Worm (Caenorhabditis elegans) whole organism, young adult: ENCODE data around the gene Y46H3D.1.

Experiments used
- C17E4.6 ChIP-seq: fragments of 200-800 bp; sonication (Bioruptor generic); IDR thresholded peaks from 2 replicates; pipeline ENCODE4 v1.3.6; 2022; ENCODE audit warnings: missing genetic modification reagents, missing genetic modification characterization, missing compliant biosample characterization
- F10E7.11 ChIP-seq: sonication (generic microtip); optimal IDR thresholded peaks from 2 replicates; lab custom pipeline; 2017; ENCODE audit warnings: mild to moderate bottlenecking, missing genetic modification characterization, moderate library complexity, missing compliant biosample characterization
- F39B2.1 ChIP-seq: fragments of 200-800 bp; sonication (Bioruptor generic); IDR thresholded peaks from 2 replicates; pipeline ENCODE4 v1.3.6; 2022; ENCODE audit warnings: missing genetic modification reagents, missing genetic modification characterization, missing compliant biosample characterization
- F57C9.4 ChIP-seq: sonication (generic microtip); optimal IDR thresholded peaks from 2 replicates; lab custom pipeline; 2017; ENCODE audit warnings: mild to moderate bottlenecking, missing genetic modification characterization, missing compliant biosample characterization
- K11D2.4 ChIP-seq: fragments of 200-800 bp; sonication (Bioruptor generic); IDR thresholded peaks from 2 replicates; pipeline ENCODE4 v1.3.6; 2022; ENCODE audit warnings: missing genetic modification reagents, missing genetic modification characterization, missing compliant biosample characterization
- Y53F4B.3 ChIP-seq: fragments of 200-800 bp; sonication (Bioruptor generic); IDR thresholded peaks from 2 replicates; pipeline ENCODE4 v1.3.6; 2022; ENCODE audit warnings: missing genetic modification reagents, missing genetic modification characterization, missing compliant biosample characterization
- ama-1 ChIP-seq, 3 experiments: fragments of 150-350 bp in 1 of 3; sonication (generic microtip) in 2 of 3; optimal IDR thresholded peaks; 2 replicates each; lab custom pipeline; 2014 to 2018; ENCODE audit warnings: missing biosample characterization in 2 of 3, missing genetic modification characterization in 2 of 3, missing genetic modification reagents in 2 of 3
- aptf-2 ChIP-seq: fragments of 200-800 bp; sonication (Bioruptor generic); conservative IDR thresholded peaks from 2 replicates; pipeline ENCODE4 v1.3.6; 2022; ENCODE audit warnings: missing genetic modification reagents, missing genetic modification characterization, missing compliant biosample characterization
- attf-5 ChIP-seq: fragments of 200-800 bp; sonication (Bioruptor generic); optimal IDR thresholded peaks from 2 replicates; lab custom pipeline; 2018; ENCODE audit warnings: mild to moderate bottlenecking, missing genetic modification characterization, missing compliant biosample characterization
- attf-6 ChIP-seq: fragments of 200-800 bp; sonication (Bioruptor generic); IDR thresholded peaks from 2 replicates; pipeline ENCODE4 v1.3.6; 2022; ENCODE audit warnings: missing genetic modification reagents, missing genetic modification characterization, missing compliant biosample characterization
- cebp-1 ChIP-seq, 2 experiments: fragments of 200-800 bp in 1 of 2; sonication (Bioruptor generic) in 1 of 2; sonication (generic microtip) in 1 of 2; IDR thresholded peaks in 1 of 2; optimal IDR thresholded peaks in 1 of 2; 2 replicates each; pipeline versions ENCODE4 v1.3.6 to Lab custom; 2017 to 2022; ENCODE audit warnings: missing compliant biosample characterization in 2 of 2, missing genetic modification characterization in 2 of 2, mild to moderate bottlenecking in 1 of 2, missing genetic modification reagents in 1 of 2, moderate library complexity in 1 of 2
- cebp-2 ChIP-seq: fragments of 200-800 bp; sonication (Bioruptor generic); IDR thresholded peaks from 2 replicates; pipeline ENCODE4 v1.3.6; 2022; ENCODE audit warnings: missing genetic modification characterization, missing compliant biosample characterization
- chd-7 ChIP-seq: sonication (generic microtip); optimal IDR thresholded peaks from 2 replicates; lab custom pipeline; 2016; ENCODE audit warnings: mild to moderate bottlenecking, missing genetic modification characterization, moderate library complexity, missing compliant biosample characterization
- dox-1 ChIP-seq: fragments of 200-800 bp; sonication (Bioruptor generic); IDR thresholded peaks from 2 replicates; pipeline ENCODE4 v1.3.6; 2022; ENCODE audit warnings: missing genetic modification reagents, missing genetic modification characterization, missing compliant biosample characterization
- efl-1 ChIP-seq: fragments of 150-350 bp; optimal IDR thresholded peaks from 2 replicates; lab custom pipeline; 2014; ENCODE audit warnings: missing biosample characterization, missing genetic modification reagents, missing genetic modification characterization
- egrh-3 ChIP-seq: fragments of 200-800 bp; sonication (Bioruptor generic); IDR thresholded peaks from 2 replicates; pipeline ENCODE4 v1.3.6; 2022; ENCODE audit warnings: missing genetic modification reagents, missing genetic modification characterization, missing compliant biosample characterization
- hmg-20 ChIP-seq: fragments of 200-800 bp; sonication (Bioruptor generic); IDR thresholded peaks from 2 replicates; pipeline ENCODE4 v1.3.6; 2022; ENCODE audit warnings: missing genetic modification reagents, missing genetic modification characterization, missing compliant biosample characterization
- hrde-1 ChIP-seq: sonication (generic microtip); optimal IDR thresholded peaks from 2 replicates; lab custom pipeline; 2016; ENCODE audit warnings: missing genetic modification characterization, mild to moderate bottlenecking, missing compliant biosample characterization, moderate library complexity, missing genotype, missing genetic modification reagents, borderline replicate concordance
- lin-40 ChIP-seq: sonication (generic microtip); optimal IDR thresholded peaks from 2 replicates; lab custom pipeline; 2016; ENCODE audit warnings: missing genetic modification characterization, mild to moderate bottlenecking, missing compliant biosample characterization, missing genotype, missing genetic modification reagents
- lin-54 ChIP-seq: fragments of 200-800 bp; sonication (Bioruptor generic); optimal IDR thresholded peaks from 2 replicates; lab custom pipeline; 2018; ENCODE audit warnings: mild to moderate bottlenecking, missing genetic modification characterization, missing compliant biosample characterization
- madf-8 ChIP-seq: fragments of 200-800 bp; sonication (Bioruptor generic); conservative IDR thresholded peaks from 2 replicates; pipeline ENCODE4 v1.3.6; 2022; ENCODE audit warnings: missing genetic modification reagents, missing genetic modification characterization, missing compliant biosample characterization
- mcd-1 ChIP-seq: fragments of 200-800 bp; sonication (Bioruptor generic); IDR thresholded peaks from 2 replicates; pipeline ENCODE4 v1.3.6; 2022; ENCODE audit warnings: missing genetic modification reagents, missing genetic modification characterization, missing compliant biosample characterization
- nhr-120 ChIP-seq: fragments of 200-800 bp; sonication (Bioruptor generic); IDR thresholded peaks from 2 replicates; pipeline ENCODE4 v1.3.6; 2022; ENCODE audit warnings: missing genetic modification characterization, missing compliant biosample characterization
- nhr-179 ChIP-seq: sonication (generic microtip); optimal IDR thresholded peaks from 2 replicates; lab custom pipeline; 2016; ENCODE audit warnings: mild to moderate bottlenecking, missing genetic modification characterization, missing compliant biosample characterization
- nhr-80 ChIP-seq: sonication (generic microtip); optimal IDR thresholded peaks from 2 replicates; lab custom pipeline; 2016; ENCODE audit warnings: missing genetic modification characterization, missing compliant biosample characterization
- pha-4 ChIP-seq: fragments of 150-350 bp; sonication (generic microtip); optimal IDR thresholded peaks from 2 replicates; lab custom pipeline; 2014; ENCODE audit warnings: missing biosample characterization, missing genetic modification reagents, missing genetic modification characterization
- tlf-1 ChIP-seq: fragments of 200-800 bp; sonication (Bioruptor generic); optimal IDR thresholded peaks from 2 replicates; lab custom pipeline; 2018; ENCODE audit warnings: mild to moderate bottlenecking, missing genetic modification characterization, missing compliant biosample characterization
- unc-62 ChIP-seq: fragments of 150-350 bp; optimal IDR thresholded peaks from 2 replicates; lab custom pipeline; 2014; ENCODE audit warnings: missing biosample characterization, missing genetic modification reagents, missing genetic modification characterization
- xnd-1 ChIP-seq: sonication (generic microtip); optimal IDR thresholded peaks from 2 replicates; lab custom pipeline; 2016; ENCODE audit warnings: missing genotype, missing genetic modification reagents, missing genetic modification characterization, missing compliant biosample characterization
- ztf-18 ChIP-seq: sonication (generic microtip); optimal IDR thresholded peaks from 2 replicates; lab custom pipeline; 2016; ENCODE audit warnings: missing genotype, mild to moderate bottlenecking, missing genetic modification characterization, missing compliant biosample characterization
- ztf-6 ChIP-seq: fragments of 200-800 bp; sonication (Bioruptor generic); IDR thresholded peaks from 2 replicates; pipeline ENCODE4 v1.3.6; 2022; ENCODE audit warnings: missing genetic modification reagents, missing genetic modification characterization, missing compliant biosample characterization

Y46H3D.1 gene

DNA sequence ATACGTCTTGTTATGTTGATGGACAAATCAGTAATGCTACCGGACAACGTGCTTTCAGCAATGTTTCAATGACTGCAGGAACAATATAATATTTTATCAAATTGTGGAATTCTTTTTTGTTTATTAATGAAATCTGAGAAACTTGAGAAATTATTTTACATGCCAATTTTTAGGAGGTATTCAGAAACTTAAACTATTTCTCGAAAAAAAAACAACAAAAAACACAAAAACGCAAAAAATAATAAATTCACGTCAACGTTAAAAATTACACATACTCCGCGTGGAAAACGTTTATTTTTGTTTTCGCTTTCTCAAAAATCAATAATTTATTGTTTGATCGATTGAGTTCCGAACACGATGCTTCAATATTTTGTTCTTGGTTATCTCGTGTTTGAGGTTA lies at the start of gene Y46H3D.1:
TSS of gene Y46H3D.1 (plus strand) at position 301 of the 400 bp plus-strand sequence.
- no peak for TF ChIP-seq Y53F4B.3
- TF ChIP-seq cebp-2 (GFP tag; lab: Robert Waterston, UW), result no peak
- no peak for TF ChIP-seq nhr-120
- TF ChIP-seq F39B2.1, result no peak

ce11 chrV:1593799-1594420 lies 48.4 kb upstream of the Y46H3D.1 start, which contains the start of gene F16B4.4:
Gene F16B4.4, plus strand, starts transcription at chrV:1594019.
- TF ChIP-seq hrde-1 (tag; lab: Kevin White, UChicago) (no peak), ama-1 (optimal IDR thresholded peaks at IDR 0.05; lab: Kevin White, UChicago) (peak; percentile 48), ama-1 (GFP tag; optimal IDR thresholded peaks at IDR 0.05; lab: Kevin White, UChicago) (no peak)

- peak; percentile 25 for TF ChIP-seq lin-40
- no peak for TF ChIP-seq unc-62
These were observed 47.7 kb upstream of the Y46H3D.1 start for ce11 chrV:1594554-1595092.

DNA sequence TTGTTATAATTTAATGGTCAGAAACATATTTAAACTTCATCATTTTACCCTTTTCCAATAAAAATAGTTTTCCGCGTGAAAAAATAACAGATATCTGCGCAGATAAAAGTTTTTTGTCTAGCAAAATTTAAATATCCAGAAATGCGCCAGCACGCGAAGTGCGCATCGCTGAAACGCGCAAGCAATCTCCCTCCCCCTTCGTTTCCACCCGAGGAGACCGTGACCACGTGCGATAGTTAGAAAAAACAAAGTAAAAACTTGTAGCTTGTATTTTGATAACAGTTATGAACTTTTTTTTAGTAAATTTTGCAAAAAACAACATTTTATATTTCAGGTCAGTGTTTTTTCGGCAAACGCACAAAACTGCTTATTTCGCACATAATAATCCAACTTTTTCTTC lies 43.2 kb upstream of the Y46H3D.1 start:
- TF ChIP-seq hmg-20, result 0 out of 2 replicates have a peak, but pooled peaks have one; percentile 24
- peak; percentile 49; the same call in 1 of the 2 replicates for TF ChIP-seq dox-1
- TF ChIP-seq ztf-18, result peak; percentile 90
- TF ChIP-seq nhr-80 (tag; lab: Kevin White, UChicago), result peak; percentile 32
- peak; percentile 31 for TF ChIP-seq attf-5 (GFP tag; lab: Kevin White, UChicago)
- TF ChIP-seq egrh-3 (GFP tag; lab: Robert Waterston, UW), result peak; percentile 53; the same call in 1 of the 2 replicates
- peak; percentile 55 for TF ChIP-seq mcd-1 (GFP tag; lab: Robert Waterston, UW)
- TF ChIP-seq, all 124 proteins: peak for 7; not testable (repeated sequence) for 117

ce11 chrV:1600561-1601088 lies 41.7 kb upstream of the Y46H3D.1 start, which contains the start of gene F16B4.2:
Gene F16B4.2, plus strand, starts transcription at chrV:1601038.
- TF ChIP-seq xnd-1 (no peak), cebp-1 (GFP tag; IDR thresholded peaks at IDR 0.05; lab: Robert Waterston, UW) (peak; percentile 70), cebp-1 (tag; optimal IDR thresholded peaks at IDR 0.05; lab: Kevin White, UChicago) (peak; percentile 86), F39B2.1 (no peak)
- TF ChIP-seq, all 124 proteins: peak for 1

- TF ChIP-seq lin-54 (GFP tag; lab: Kevin White, UChicago) (no peak), aptf-2 (no peak), F57C9.4 (tag; lab: Kevin White, UChicago) (no peak), ama-1 (optimal IDR thresholded peaks at IDR 0.05; lab: Kevin White, UChicago) (no peak), ama-1 (GFP tag; optimal IDR thresholded peaks at IDR 0.05; lab: Kevin White, UChicago) (no peak), nhr-80 (tag; lab: Kevin White, UChicago) (peak; percentile 84), lin-40 (peak; percentile 40)
These were observed 34.5 kb upstream of the Y46H3D.1 start, which contains the start of gene nhr-178 for ce11 chrV:1607790-1608189. Gene nhr-178, minus strand, starts transcription at chrV:1607953.

- peak; percentile 69 for TF ChIP-seq nhr-80 (tag; lab: Kevin White, UChicago)
- no peak for TF ChIP-seq F10E7.11 (tag; lab: Kevin White, UChicago)
These were observed 32.2 kb upstream of the Y46H3D.1 start, which contains the start of gene nhr-177 for ce11 chrV:1610097-1610496. Gene nhr-177, plus strand, starts transcription at chrV:1610263.

DNA sequence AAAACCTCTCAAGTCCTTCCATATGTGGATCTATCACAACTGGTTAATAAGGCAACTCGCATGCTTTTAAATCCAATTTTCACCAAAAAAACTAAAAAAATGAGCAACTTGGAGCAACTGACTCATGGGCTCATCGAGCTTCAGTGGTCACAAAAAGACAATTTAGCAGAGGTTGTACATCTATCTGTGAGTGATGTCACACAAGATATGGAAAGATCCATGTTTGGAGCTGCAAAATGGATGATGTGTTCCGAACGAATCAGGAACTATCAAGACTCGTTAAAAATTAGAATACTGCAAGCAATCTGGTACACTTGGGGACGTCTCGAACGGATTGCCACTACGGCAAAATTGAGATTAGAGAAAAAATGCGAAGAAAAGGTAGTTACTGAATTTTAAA lies 30.7 kb upstream of the Y46H3D.1 start:
- TF ChIP-seq chd-7 (no peak), nhr-179 (no peak), K11D2.4 (GFP tag; lab: Robert Waterston, UW) (no peak), C17E4.6 (no peak), madf-8 (GFP tag; lab: Robert Waterston, UW) (no peak), Y53F4B.3 (no peak), attf-5 (GFP tag; lab: Kevin White, UChicago) (no peak), pha-4 (tag; lab: Kevin White, UChicago) (no peak), tlf-1 (GFP tag; lab: Kevin White, UChicago) (no peak), ztf-6 (GFP tag; lab: Robert Waterston, UW) (no peak), efl-1 (GFP tag; lab: Kevin White, UChicago) (no peak), attf-6 (GFP tag; lab: Robert Waterston, UW) (no peak)
